Fruit fly (Drosophila melanogaster) whole organism, embryonic: ENCODE results near the gene Bx42.

Source experiments
- Awh ChIP-seq: fragments of 200-800 bp; sonication (Bioruptor generic); IDR thresholded peaks from 2 replicates; pipeline ENCODE4, ENCODE4 v1.3.6; 2022; ENCODE audit warnings: missing biosample characterization, missing genetic modification characterization
- CG10147 ChIP-seq: fragments of 200-800 bp; sonication (Bioruptor generic); optimal IDR thresholded peaks from 2 replicates; lab custom pipeline; 2019; ENCODE audit warnings: missing biosample characterization, mild to moderate bottlenecking, missing genetic modification characterization, moderate library complexity
- CG10321 ChIP-seq: fragments of 200-800 bp; sonication (Bioruptor generic); IDR thresholded peaks from 2 replicates; pipeline ENCODE4 v1.3.6; 2022; ENCODE audit warnings: missing biosample characterization, missing genetic modification characterization
- CG10654 ChIP-seq: fragments of 200-800 bp; sonication (Bioruptor generic); optimal IDR thresholded peaks from 2 replicates; lab custom pipeline; 2016; ENCODE audit warnings: missing biosample characterization, missing genetic modification characterization
- CG11085 ChIP-seq: fragments of 200-800 bp; sonication (Bioruptor generic); IDR thresholded peaks from 2 replicates; pipeline ENCODE4 v1.3.6; 2022; ENCODE audit warnings: missing biosample characterization, missing genetic modification characterization
- CG11456 ChIP-seq: fragments of 200-800 bp; sonication (Bioruptor generic); IDR thresholded peaks from 3 replicates; pipeline ENCODE4 v1.3.6; 2022; ENCODE audit warnings: missing biosample characterization, missing genetic modification characterization
- CG11696 ChIP-seq: fragments of 200-800 bp; sonication (Bioruptor generic); IDR thresholded peaks from 2 replicates; pipeline ENCODE4 v1.3.6; 2022; ENCODE audit warnings: missing biosample characterization, missing genetic modification characterization
- CG12299 ChIP-seq: fragments of 200-800 bp; sonication (Bioruptor generic); optimal IDR thresholded peaks from 2 replicates; lab custom pipeline; 2018; ENCODE audit warnings: missing biosample characterization, mild to moderate bottlenecking, missing genetic modification characterization
- CG15601 ChIP-seq: fragments of 200-800 bp; sonication (Bioruptor generic); optimal IDR thresholded peaks from 3 replicates; lab custom pipeline; 2019; ENCODE audit warnings: missing biosample characterization, mild to moderate bottlenecking, missing genetic modification characterization, moderate library complexity
- CG17361 ChIP-seq: fragments of 200-800 bp; sonication (Bioruptor generic); IDR thresholded peaks from 3 replicates; pipeline ENCODE4 v1.3.6; 2022; ENCODE audit warnings: missing biosample characterization, missing genetic modification characterization
- CG17912 ChIP-seq: fragments of 200-800 bp; sonication (Bioruptor generic); optimal IDR thresholded peaks from 2 replicates; lab custom pipeline; 2018; ENCODE audit warnings: missing biosample characterization, mild to moderate bottlenecking, missing genetic modification characterization
- CG2120 ChIP-seq: fragments of 200-800 bp; sonication (Bioruptor generic); optimal IDR thresholded peaks from 3 replicates; lab custom pipeline; 2016; ENCODE audit warnings: missing biosample characterization, missing genetic modification characterization
- CG2712 ChIP-seq: fragments of 200-800 bp; optimal IDR thresholded peaks from 3 replicates; lab custom pipeline; 2019; ENCODE audit warnings: missing biosample characterization, mild to moderate bottlenecking, missing genetic modification characterization, moderate library complexity
- CG30403 ChIP-seq: fragments of 200-800 bp; sonication (Bioruptor generic); optimal IDR thresholded peaks from 3 replicates; lab custom pipeline; 2016; ENCODE audit warnings: missing biosample characterization, missing genetic modification characterization
- CG30431 ChIP-seq: fragments of 200-800 bp; sonication (Bioruptor generic); optimal IDR thresholded peaks from 2 replicates; lab custom pipeline; 2017; ENCODE audit warnings: missing biosample characterization, missing genetic modification characterization
- CG31224 ChIP-seq: fragments of 200-800 bp; sonication (Bioruptor generic); IDR thresholded peaks from 2 replicates; pipeline ENCODE4 v1.3.6; 2022; ENCODE audit warnings: missing biosample characterization, missing genetic modification characterization
- CG3407 ChIP-seq: fragments of 200-800 bp; sonication (Bioruptor generic); optimal IDR thresholded peaks from 2 replicates; lab custom pipeline; 2018; ENCODE audit warnings: missing biosample characterization, mild to moderate bottlenecking, missing genetic modification characterization
- CG42726 ChIP-seq: fragments of 200-800 bp; sonication (Bioruptor generic); IDR thresholded peaks from 2 replicates; pipeline ENCODE4 v1.3.6; 2022; ENCODE audit warnings: missing biosample characterization, missing genetic modification characterization; ENCODE audit not compliant: partially characterized antibody
- CG4282 ChIP-seq: fragments of 200-800 bp; sonication (Bioruptor generic); optimal IDR thresholded peaks from 2 replicates; lab custom pipeline; 2016; ENCODE audit warnings: missing biosample characterization, missing genetic modification characterization
- CG4730 ChIP-seq: fragments of 200-800 bp; sonication (Bioruptor generic); IDR thresholded peaks from 2 replicates; pipeline ENCODE4 v1.3.6; 2022; ENCODE audit warnings: missing biosample characterization, missing genetic modification characterization
- CG4820 ChIP-seq: fragments of 200-800 bp; sonication (Bioruptor generic); optimal IDR thresholded peaks from 3 replicates; lab custom pipeline; 2016; ENCODE audit warnings: missing biosample characterization, missing genetic modification characterization
- CG6791 ChIP-seq: fragments of 200-800 bp; sonication (Bioruptor generic); IDR thresholded peaks from 3 replicates; pipeline ENCODE4 v1.3.6; 2022; ENCODE audit warnings: missing biosample characterization, missing genetic modification characterization; ENCODE audit not compliant: partially characterized antibody
- CG7745 ChIP-seq: fragments of 200-800 bp; sonication (Bioruptor generic); optimal IDR thresholded peaks from 2 replicates; lab custom pipeline; 2018; ENCODE audit warnings: missing biosample characterization, mild to moderate bottlenecking, missing genetic modification characterization, moderate library complexity
- CG8089 ChIP-seq: fragments of 200-800 bp; sonication (Bioruptor generic); optimal IDR thresholded peaks from 3 replicates; lab custom pipeline; 2016; ENCODE audit warnings: missing biosample characterization, missing genetic modification characterization
- CG8359 ChIP-seq: fragments of 200-800 bp; sonication (Bioruptor generic); optimal IDR thresholded peaks from 2 replicates; lab custom pipeline; 2017; ENCODE audit warnings: missing biosample characterization, mild to moderate bottlenecking, missing genetic modification characterization, borderline replicate concordance
- CHES-1-like ChIP-seq: fragments of 200-800 bp; sonication (Bioruptor generic); optimal IDR thresholded peaks from 2 replicates; lab custom pipeline; 2016; ENCODE audit warnings: missing biosample characterization, missing genetic modification characterization
- Ets65A ChIP-seq: fragments of 200-800 bp; sonication (Bioruptor generic); peaks from one replicate; lab custom pipeline; 2016; ENCODE audit warnings: missing biosample characterization, missing genetic modification characterization
- Hr3 ChIP-seq: fragments of 200-800 bp; sonication (Bioruptor generic); optimal IDR thresholded peaks from 3 replicates; lab custom pipeline; 2016; ENCODE audit warnings: missing biosample characterization, missing genetic modification characterization
- Hr51 ChIP-seq, 2 experiments: fragments of 200-800 bp; sonication (Bioruptor generic); optimal IDR thresholded peaks; 2 replicates in 1 of 2; 3 replicates in 1 of 2; lab custom pipeline; 2016 to 2018; ENCODE audit warnings: missing biosample characterization in 2 of 2, missing genetic modification characterization in 2 of 2, mild to moderate bottlenecking in 1 of 2, moderate library complexity in 1 of 2
- Jarid2 ChIP-seq: fragments of 200-800 bp; sonication (Bioruptor generic); optimal IDR thresholded peaks from 3 replicates; lab custom pipeline; 2017; ENCODE audit warnings: mild to moderate bottlenecking, missing biosample characterization, missing genetic modification reagents, missing genetic modification characterization
- Lim3 ChIP-seq: fragments of 200-800 bp; sonication (Bioruptor generic); IDR thresholded peaks from 2 replicates; pipeline ENCODE4 v1.3.6; 2022; ENCODE audit warnings: missing biosample characterization, missing genetic modification characterization
- Max ChIP-seq: fragments of 200-800 bp; sonication (Bioruptor generic); optimal IDR thresholded peaks from 2 replicates; lab custom pipeline; 2016; ENCODE audit warnings: missing biosample characterization, mild to moderate bottlenecking, missing genetic modification characterization
- Nf-YA ChIP-seq: fragments of 200-800 bp; sonication (Bioruptor generic); IDR thresholded peaks from 2 replicates; pipeline ENCODE4 v1.3.6; 2022; ENCODE audit warnings: missing biosample characterization, missing genetic modification characterization
- chinmo ChIP-seq: fragments of 200-800 bp; sonication (Bioruptor generic); IDR thresholded peaks from 4 replicates; pipeline ENCODE4 v1.3.6; 2022; ENCODE audit warnings: missing biosample characterization, missing genetic modification characterization; ENCODE audit not compliant: partially characterized antibody
- dysf ChIP-seq: fragments of 200-800 bp; sonication (Bioruptor generic); IDR thresholded peaks from 3 replicates; pipeline ENCODE4 v1.3.6; 2022; ENCODE audit warnings: missing biosample characterization, missing genetic modification characterization
- emc ChIP-seq: fragments of 200-800 bp; sonication (Bioruptor generic); optimal IDR thresholded peaks from 2 replicates; lab custom pipeline; 2016; ENCODE audit warnings: missing biosample characterization, missing genetic modification characterization
- ewg ChIP-seq: fragments of 200-800 bp; sonication (Bioruptor generic); optimal IDR thresholded peaks from 3 replicates; lab custom pipeline; 2017; ENCODE audit warnings: mild to moderate bottlenecking, missing biosample characterization, missing genetic modification reagents, missing genetic modification characterization
- gce ChIP-seq: fragments of 200-800 bp; sonication (Bioruptor generic); IDR thresholded peaks from 3 replicates; pipeline ENCODE4 v1.3.6; 2022; ENCODE audit warnings: missing biosample characterization, missing genetic modification characterization
- gro ChIP-seq: fragments of 200-800 bp; sonication (Bioruptor generic); optimal IDR thresholded peaks from 2 replicates; lab custom pipeline; 2016; ENCODE audit warnings: missing biosample characterization, missing genetic modification characterization
- jumu ChIP-seq: fragments of 200-800 bp; sonication (Bioruptor generic); optimal IDR thresholded peaks from 3 replicates; lab custom pipeline; 2016; ENCODE audit warnings: missing biosample characterization, missing genetic modification characterization
- mirr ChIP-seq: fragments of 200-800 bp; sonication (Bioruptor generic); optimal IDR thresholded peaks from 3 replicates; lab custom pipeline; 2018; ENCODE audit warnings: missing biosample characterization, mild to moderate bottlenecking, missing genetic modification characterization
- oc ChIP-seq: fragments of 200-800 bp; sonication (Bioruptor generic); optimal IDR thresholded peaks from 2 replicates; lab custom pipeline; 2018; ENCODE audit warnings: missing biosample characterization, mild to moderate bottlenecking, missing genetic modification characterization, moderate library complexity
- peb ChIP-seq: fragments of 200-800 bp; sonication (Bioruptor generic); IDR thresholded peaks from 2 replicates; pipeline ENCODE4 v1.3.6; 2022; ENCODE audit warnings: missing biosample characterization, missing genetic modification characterization
- pros ChIP-seq: fragments of 200-800 bp; sonication (Bioruptor generic); optimal IDR thresholded peaks from 3 replicates; lab custom pipeline; 2019; ENCODE audit warnings: missing biosample characterization, mild to moderate bottlenecking, missing genetic modification characterization, moderate library complexity
- pum ChIP-seq: fragments of 200-800 bp; sonication (Bioruptor generic); optimal IDR thresholded peaks from 2 replicates; lab custom pipeline; 2016; ENCODE audit warnings: missing biosample characterization, missing genetic modification characterization
- rib ChIP-seq: fragments of 200-800 bp; sonication (Bioruptor generic); IDR thresholded peaks from 2 replicates; pipeline ENCODE4 v1.3.6; 2022; ENCODE audit warnings: missing biosample characterization, missing genetic modification characterization
- schlank ChIP-seq: fragments of 200-800 bp; sonication (Bioruptor generic); optimal IDR thresholded peaks from 2 replicates; lab custom pipeline; 2018; ENCODE audit warnings: missing biosample characterization, mild to moderate bottlenecking, missing genetic modification characterization
- seq ChIP-seq: fragments of 200-800 bp; sonication (Bioruptor generic); IDR thresholded peaks from 2 replicates; pipeline ENCODE4 v1.3.6; 2022; ENCODE audit warnings: missing biosample characterization, missing genetic modification characterization
- sr ChIP-seq: fragments of 200-800 bp; sonication (Bioruptor generic); IDR thresholded peaks from 3 replicates; pipeline ENCODE4 v1.3.6; 2022; ENCODE audit warnings: missing biosample characterization, missing genetic modification characterization
- trh ChIP-seq: fragments of 200-800 bp; sonication (Bioruptor generic); optimal IDR thresholded peaks from 2 replicates; lab custom pipeline; 2016; ENCODE audit warnings: missing biosample characterization, missing genetic modification characterization
- usp ChIP-seq: fragments of >200 bp; optimal IDR thresholded peaks from 2 replicates; lab custom pipeline; 2017; ENCODE audit warnings: missing biosample characterization, missing genetic modification characterization

Gene Bx42

dm6 chrX:9152127-9152598, 45.8 kb upstream of the Bx42 start (continued):
- no peak for TF ChIP-seq CG10147 (GFP tag; lab: Kevin White, UChicago)
- no peak for TF ChIP-seq Lim3 (GFP tag; lab: Robert Waterston, UW)
- peak; percentile 67 for TF ChIP-seq mirr (GFP tag; lab: Kevin White, UChicago)
- TF ChIP-seq gro (GFP tag; lab: Kevin White, UChicago) = no peak
- TF ChIP-seq trh (GFP tag; lab: Kevin White, UChicago) = no peak
- no peak for TF ChIP-seq peb (GFP tag; lab: Robert Waterston, UW)
- TF ChIP-seq CG11456 (GFP tag; lab: Robert Waterston, UW) = peak; percentile 60; the same call in 1 of the 3 replicates
- 0 out of 2 replicates have a peak, but pooled peaks have one; percentile 8 for TF ChIP-seq Nf-YA (GFP tag; lab: Robert Waterston, UW)
- 0 out of 3 replicates have a peak, but pooled peaks have one; percentile 18 for TF ChIP-seq CG17361 (GFP tag; lab: Robert Waterston, UW)
- TF ChIP-seq CG8359 (GFP tag; lab: Kevin White, UChicago) = no peak
- peak; percentile 17 for TF ChIP-seq Hr3 (GFP tag; lab: Kevin White, UChicago)
- no peak for TF ChIP-seq seq (GFP tag; lab: Robert Waterston, UW)
- TF ChIP-seq ewg (GFP tag; lab: Kevin White, UChicago) = no peak
- TF ChIP-seq CG2712 (tag; lab: Kevin White, UChicago) = peak; percentile 24
- peak; percentile 27 for TF ChIP-seq CG4282 (GFP tag; lab: Kevin White, UChicago)
- TF ChIP-seq CG11696 (GFP tag; lab: Robert Waterston, UW) = 0 out of 2 replicates have a peak, but pooled peaks have one; percentile 29
- peak; percentile 48 for TF ChIP-seq CG2120 (GFP tag; lab: Kevin White, UChicago)
- TF ChIP-seq usp (GFP tag; lab: Kevin White, UChicago) = no peak
- no peak for TF ChIP-seq schlank (tag; lab: Kevin White, UChicago)
- TF ChIP-seq Ets65A (GFP tag; lab: Kevin White, UChicago) = peak; percentile 1
- no peak; the same call in 1 of the 2 replicates for TF ChIP-seq Awh (GFP tag; lab: Robert Waterston, UW)
- no peak for TF ChIP-seq CG12299 (tag; lab: Kevin White, UChicago)
- TF ChIP-seq CG17912 = no peak
- peak; percentile 83 for TF ChIP-seq CG10321 (GFP tag; lab: Robert Waterston, UW)
- TF ChIP-seq sr = peak; percentile 53; the same call in 1 of the 3 replicates
- TF ChIP-seq CG8089 (GFP tag; lab: Kevin White, UChicago) = peak; percentile 14
- no peak for TF ChIP-seq CG11085 (GFP tag; lab: Robert Waterston, UW)
- no peak for TF ChIP-seq CG30431 (GFP tag; lab: Kevin White, UChicago)
- TF ChIP-seq CG30403 = peak; percentile 28
- TF ChIP-seq CG15601 (tag; lab: Kevin White, UChicago) = peak; percentile 24
- TF ChIP-seq CG10654 (GFP tag; lab: Kevin White, UChicago) = no peak
- TF ChIP-seq CG4820 (GFP tag; lab: Kevin White, UChicago) = no peak
- peak; percentile 47 for TF ChIP-seq oc (tag; lab: Kevin White, UChicago)
- TF ChIP-seq jumu = no peak
- no peak for TF ChIP-seq CG6791 (GFP tag; lab: Robert Waterston, UW)
- TF ChIP-seq chinmo = peak; percentile 97
- no peak for TF ChIP-seq CG4730 (GFP tag; lab: Robert Waterston, UW)
- TF ChIP-seq CG42726 = no peak
- TF ChIP-seq CG3407 (GFP tag; lab: Kevin White, UChicago) = no peak
- peak; percentile 34; the same call in 1 of the 3 replicates for TF ChIP-seq dysf (GFP tag; lab: Robert Waterston, UW)
- TF ChIP-seq rib (GFP tag; lab: Robert Waterston, UW) = peak; percentile 73; the same call in 1 of the 2 replicates
- TF ChIP-seq pum (GFP tag; lab: Kevin White, UChicago) = no peak
- no peak for TF ChIP-seq Hr51 (GFP tag; optimal IDR thresholded peaks at IDR 0.05; lab: Kevin White, UChicago)
- no peak for TF ChIP-seq CG7745 (tag; lab: Kevin White, UChicago)
- TF ChIP-seq gce = no peak
- TF ChIP-seq pros = peak; percentile 70
- no peak for TF ChIP-seq CG31224
- no peak for TF ChIP-seq emc
- no peak for TF ChIP-seq Jarid2 (GFP tag; lab: Kevin White, UChicago)
- TF ChIP-seq CHES-1-like (GFP tag; lab: Kevin White, UChicago) = peak; percentile 38
- no peak for TF ChIP-seq Max (GFP tag; lab: Kevin White, UChicago)
